Fruit fly (Drosophila melanogaster): ENCODE results near the gene CG12099.

Gene CG12099

DNA sequence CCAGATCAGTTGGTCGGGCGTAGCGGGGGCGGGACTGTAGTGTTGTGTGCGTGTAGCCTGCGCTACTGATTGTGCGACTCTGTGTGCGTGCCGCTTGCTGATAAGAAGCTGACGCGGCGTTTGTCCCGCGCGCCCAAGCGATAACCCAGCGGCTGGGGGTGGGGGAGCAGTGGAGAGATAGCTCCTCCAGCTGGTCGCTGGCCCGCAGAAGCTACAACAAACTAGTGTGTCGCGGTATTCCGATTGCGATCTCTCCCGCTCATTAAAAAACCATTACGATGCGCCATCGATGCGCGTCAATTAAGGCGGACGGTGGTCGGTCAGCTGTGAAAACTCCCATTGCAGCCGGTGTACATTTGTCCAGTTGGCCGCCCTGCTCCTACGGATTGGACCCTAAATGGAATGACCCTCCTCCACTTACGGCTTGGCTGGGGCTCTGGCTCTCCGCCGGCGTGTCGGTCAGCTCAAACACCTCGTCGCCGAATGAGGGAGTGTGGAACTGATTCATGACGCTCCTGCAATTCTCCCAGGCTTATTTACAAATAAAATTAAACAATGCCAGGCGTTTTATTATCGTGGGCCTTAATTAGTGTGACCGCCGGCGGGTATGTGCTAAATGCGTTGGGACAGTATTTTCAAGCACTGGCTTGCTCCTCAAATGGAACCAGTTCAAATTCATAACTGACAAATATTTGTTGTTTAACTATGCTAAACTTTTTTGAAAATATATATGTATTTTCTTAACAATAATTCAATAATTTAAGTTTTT, 44.0 kb upstream of the CG12099 start, which contains the start of gene CG12104 (continued):
- no peak for TF ChIP-seq kah (GFP tag; optimal IDR thresholded peaks at IDR 0.05)
- no peak for TF ChIP-seq CG12236 (GFP tag; optimal IDR thresholded peaks at IDR 0.05)
- no peak for TF ChIP-seq Neu2 (GFP tag; optimal IDR thresholded peaks at IDR 0.05; ENCODE audit: borderline replicate concordance)
- no peak for TF ChIP-seq CG11093 (GFP tag; IDR thresholded peaks at IDR 0.05)
- peak; percentile 91 for TF ChIP-seq CG15479 (GFP tag; optimal IDR thresholded peaks at IDR 0.05)
- peak; percentile 90 for TF ChIP-seq Ets97D (GFP tag; optimal IDR thresholded peaks at IDR 0.05)
- no peak for TF ChIP-seq sr (GFP tag; IDR thresholded peaks at IDR 0.05)
- TF ChIP-seq CG7963 (GFP tag; IDR thresholded peaks at IDR 0.05; ENCODE audit: partially characterized antibody) = no peak
- no peak for TF ChIP-seq CG14965 (GFP tag; optimal IDR thresholded peaks at IDR 0.05; ENCODE audit: borderline replicate concordance)
- no peak for TF ChIP-seq hkb (optimal IDR thresholded peaks at IDR 0.05)
- 0 out of 2 replicates have a peak, but pooled peaks have one; percentile 8 for TF ChIP-seq hkb (GFP tag; IDR thresholded peaks at IDR 0.05)
- no peak for TF ChIP-seq CG1602 (GFP tag; optimal IDR thresholded peaks at IDR 0.05)
- TF ChIP-seq HLH4C (GFP tag; IDR thresholded peaks at IDR 0.05; ENCODE audit: partially characterized antibody) = no peak
- TF ChIP-seq ind (GFP tag; optimal IDR thresholded peaks at IDR 0.05) = no peak
- no peak for TF ChIP-seq Kr (GFP tag; optimal IDR thresholded peaks at IDR 0.05)
- no peak for TF ChIP-seq CG30403 (GFP tag; optimal IDR thresholded peaks at IDR 0.05)
- TF ChIP-seq NC2β (GFP tag; optimal IDR thresholded peaks at IDR 0.05) = no peak
- no peak for TF ChIP-seq Mrtf (GFP tag; IDR thresholded peaks at IDR 0.05)
- no peak for TF ChIP-seq CG2129 (GFP tag; IDR thresholded peaks at IDR 0.05; ENCODE audit: partially characterized antibody)
- no peak for TF ChIP-seq chn (GFP tag; optimal IDR thresholded peaks at IDR 0.05)
- TF ChIP-seq croc (GFP tag; conservative IDR thresholded peaks at IDR 0.05) = no peak
- TF ChIP-seq Spps (tag; optimal IDR thresholded peaks at IDR 0.05) = no peak
- TF ChIP-seq CG18619 (GFP tag; optimal IDR thresholded peaks at IDR 0.05) = no peak
- no peak for TF ChIP-seq D19B (GFP tag; optimal IDR thresholded peaks at IDR 0.05)
- no peak for TF ChIP-seq Oli (tag; optimal IDR thresholded peaks at IDR 0.05)
- TF ChIP-seq fd96Cb (tag; optimal IDR thresholded peaks at IDR 0.05) = no peak
- 0 out of 2 replicates have a peak, but pooled peaks have one; percentile 7 for TF ChIP-seq CG17328 (GFP tag; IDR thresholded peaks at IDR 0.05)
- no peak for TF ChIP-seq chif (GFP tag; optimal IDR thresholded peaks at IDR 0.05)
- no peak for TF ChIP-seq Ada2b (GFP tag; IDR thresholded peaks at IDR 0.05)
- no peak for TF ChIP-seq Hr78 (GFP tag; optimal IDR thresholded peaks at IDR 0.05)
- no peak for TF ChIP-seq CG2875 (GFP tag; optimal IDR thresholded peaks at IDR 0.05)
- TF ChIP-seq CG4404 (GFP tag; IDR thresholded peaks at IDR 0.05) = no peak
- TF ChIP-seq nom (GFP tag; optimal IDR thresholded peaks at IDR 0.05) = no peak
- no peak for TF ChIP-seq Xbp1 (GFP tag; optimal IDR thresholded peaks at IDR 0.05)
- TF ChIP-seq CG10654 (GFP tag; optimal IDR thresholded peaks at IDR 0.05) = no peak
- TF ChIP-seq Ssrp (tag; optimal IDR thresholded peaks at IDR 0.05) = no peak
- peak in 1 of 2 experiments; percentile 53 for TF ChIP-seq crp (GFP tag; optimal IDR thresholded peaks at IDR 0.05)
- TF ChIP-seq pzg (GFP tag; optimal IDR thresholded peaks at IDR 0.05) = peak; percentile 58
- no peak for TF ChIP-seq Trl (optimal IDR thresholded peaks at IDR 0.05)
- TF ChIP-seq Trl (GFP tag; optimal IDR thresholded peaks at IDR 0.05) = no peak
- peak; percentile 74 for TF ChIP-seq CG9797 (GFP tag; optimal IDR thresholded peaks at IDR 0.05)
- no peak for TF ChIP-seq CG6254 (GFP tag; optimal IDR thresholded peaks at IDR 0.05)
- TF ChIP-seq CG1832 (GFP tag; optimal IDR thresholded peaks at IDR 0.05) = no peak
- no peak for TF ChIP-seq CHES-1-like (GFP tag; optimal IDR thresholded peaks at IDR 0.05)
- no peak for TF ChIP-seq CG11695 (GFP tag; IDR thresholded peaks at IDR 0.05)
- no peak for TF ChIP-seq Drgx (GFP tag; IDR thresholded peaks at IDR 0.05)
- no peak for TF ChIP-seq stwl (tag; optimal IDR thresholded peaks at IDR 0.05)
- TF ChIP-seq CG2889 (GFP tag; IDR thresholded peaks at IDR 0.05) = no peak
- TF ChIP-seq CG31441 (GFP tag; IDR thresholded peaks at IDR 0.05) = peak; percentile 54
- TF ChIP-seq CG10431 (GFP tag; optimal IDR thresholded peaks at IDR 0.05) = peak; percentile 51
